Worm (Caenorhabditis elegans): ENCODE measurements around the gene K08D8.4.

- TF ChIP-seq elt-2 (tag; optimal IDR thresholded peaks at IDR 0.05) (no peak), nhr-232 (tag; optimal IDR thresholded peaks at IDR 0.05) (no peak)
Observed at ce11 chrIV:12869812-12870211, 40.0 kb downstream of the K08D8.4 start.

Measured in whole organism, late embryonic.